Fruit fly (Drosophila melanogaster): Measurements from ENCODE around the gene COX7AL2.
A peak's percentile ranks its signal among the peaks of the same experiment; 100 is the strongest.

Gene COX7AL2

DNA sequence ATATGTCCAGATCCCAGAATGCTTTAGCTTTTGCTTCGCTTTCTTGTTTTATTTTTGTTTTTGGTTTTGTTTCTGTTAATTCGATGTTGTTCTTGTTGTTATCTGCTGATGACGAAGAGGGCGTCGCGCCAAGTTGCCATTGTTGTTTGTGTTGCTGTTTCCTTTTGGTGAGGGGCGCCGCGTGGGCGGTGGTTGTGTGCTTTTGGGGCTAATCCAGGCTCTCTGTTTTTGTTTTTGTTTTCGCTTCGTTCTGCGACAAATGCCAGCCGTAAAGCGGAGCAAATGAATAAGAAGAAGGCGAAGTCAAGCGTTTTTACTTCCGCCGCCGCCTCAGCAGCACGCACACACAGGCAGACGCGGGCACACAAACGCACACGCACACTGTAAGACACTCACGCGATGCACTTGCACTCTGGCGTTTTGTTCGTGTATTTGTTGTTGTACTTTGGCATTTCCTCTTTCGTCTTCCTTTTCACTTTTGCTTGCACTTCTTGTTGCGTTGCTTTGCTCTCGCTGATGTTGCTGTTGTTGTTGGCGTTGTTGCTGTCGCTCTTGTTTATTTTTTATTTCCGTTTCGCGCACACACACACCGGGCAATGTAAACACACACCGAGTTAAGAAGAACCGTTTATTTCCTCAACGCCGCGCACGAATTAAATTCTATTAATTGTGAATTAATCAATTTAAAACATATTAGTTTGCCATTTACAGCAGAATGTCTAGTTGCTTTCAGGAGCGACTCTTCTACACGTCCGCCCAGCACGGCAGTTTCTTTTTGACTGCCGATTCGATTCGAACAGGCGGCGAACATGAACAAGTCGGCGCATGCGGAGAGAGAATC is 19.5 kb downstream of the COX7AL2 start, which contains the start of gene aop:
aop (minus strand) TSS at position 786 of the 841 bp plus-strand sequence.
- no peak for TF ChIP-seq EcR (GFP tag; optimal IDR thresholded peaks at IDR 0.05)
- TF ChIP-seq pan (optimal IDR thresholded peaks at IDR 0.05) = no peak
- no peak for TF ChIP-seq CG8478 (optimal IDR thresholded peaks at IDR 0.05)
- no peak for TF ChIP-seq Dll (optimal IDR thresholded peaks at IDR 0.05)
- no peak for TF ChIP-seq usp (GFP tag; optimal IDR thresholded peaks at IDR 0.05)
- no peak for TF ChIP-seq psq (optimal IDR thresholded peaks at IDR 0.05)

DNA sequence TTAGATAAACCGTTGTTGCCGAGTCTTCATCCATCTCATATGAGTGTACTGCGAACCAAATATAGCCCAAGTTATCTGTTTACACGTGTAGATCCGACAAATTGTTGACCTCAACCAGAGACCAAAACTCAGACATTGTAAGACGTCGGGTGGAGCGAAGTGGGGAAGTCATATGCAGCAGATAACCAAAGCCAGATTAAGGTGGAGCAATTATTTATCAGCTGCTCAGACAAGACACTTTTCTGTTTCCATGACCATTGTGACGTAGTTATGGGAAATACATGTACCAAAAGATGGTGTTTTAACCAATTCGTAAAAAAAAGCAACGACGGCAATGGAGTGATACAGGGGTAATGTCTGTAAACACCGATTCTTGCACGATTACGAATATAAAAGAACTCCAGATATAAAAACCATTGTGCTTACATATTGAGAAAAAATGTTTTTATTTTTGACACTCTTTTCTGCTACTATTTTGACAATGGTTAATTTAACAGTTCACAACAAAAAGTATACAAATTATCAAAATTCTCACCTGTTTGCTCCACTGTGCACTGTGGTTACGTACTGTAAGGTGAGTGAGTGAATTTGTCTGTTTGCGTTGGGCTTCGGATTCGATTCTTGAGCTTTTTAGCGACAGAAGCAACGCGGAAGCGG is 20.3 kb downstream of the COX7AL2 start:
- TF ChIP-seq usp (GFP tag; optimal IDR thresholded peaks at IDR 0.05) (no peak), pan (optimal IDR thresholded peaks at IDR 0.05) (no peak), EcR (GFP tag; optimal IDR thresholded peaks at IDR 0.05) (no peak)

DNA sequence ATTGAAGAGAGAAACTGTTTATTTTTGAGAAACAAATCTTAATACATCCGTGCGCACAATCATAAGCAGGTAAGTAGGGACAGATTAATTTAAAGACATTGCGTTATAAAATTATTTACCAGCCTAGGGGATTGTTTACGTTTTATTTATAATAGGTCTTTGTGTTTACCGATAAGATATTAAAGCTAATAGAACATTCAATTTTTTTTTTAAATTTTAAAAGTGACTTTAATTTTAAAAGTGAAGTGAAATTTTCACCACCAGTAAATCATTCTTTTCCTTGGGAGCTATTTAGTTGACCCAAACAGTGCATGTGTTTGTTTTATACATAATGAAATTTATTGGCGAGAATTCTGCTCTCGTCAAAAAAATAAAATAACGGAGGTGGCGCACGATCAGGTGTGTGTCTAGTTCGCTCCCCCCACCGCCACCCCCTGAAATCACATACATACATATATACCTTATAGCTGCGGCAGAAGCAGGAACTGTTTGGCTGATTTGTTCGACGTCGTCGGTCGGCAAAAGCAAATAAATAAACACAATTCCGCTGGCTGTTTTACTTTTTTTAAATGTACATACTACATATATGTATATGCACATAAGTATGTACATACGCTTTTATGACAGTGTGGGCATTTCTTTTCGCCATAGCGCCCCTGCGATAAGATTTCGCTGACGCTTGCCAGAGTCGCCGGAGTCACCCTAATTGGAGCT is 21.6 kb downstream of the COX7AL2 start:
- no peak for TF ChIP-seq usp (GFP tag; optimal IDR thresholded peaks at IDR 0.05)
- TF ChIP-seq Dll (optimal IDR thresholded peaks at IDR 0.05) = no peak
- TF ChIP-seq pan (optimal IDR thresholded peaks at IDR 0.05) = no peak
- TF ChIP-seq CG8478 (optimal IDR thresholded peaks at IDR 0.05) = no peak
- TF ChIP-seq EcR (GFP tag; optimal IDR thresholded peaks at IDR 0.05) = no peak
- TF ChIP-seq psq (optimal IDR thresholded peaks at IDR 0.05) = no peak

DNA sequence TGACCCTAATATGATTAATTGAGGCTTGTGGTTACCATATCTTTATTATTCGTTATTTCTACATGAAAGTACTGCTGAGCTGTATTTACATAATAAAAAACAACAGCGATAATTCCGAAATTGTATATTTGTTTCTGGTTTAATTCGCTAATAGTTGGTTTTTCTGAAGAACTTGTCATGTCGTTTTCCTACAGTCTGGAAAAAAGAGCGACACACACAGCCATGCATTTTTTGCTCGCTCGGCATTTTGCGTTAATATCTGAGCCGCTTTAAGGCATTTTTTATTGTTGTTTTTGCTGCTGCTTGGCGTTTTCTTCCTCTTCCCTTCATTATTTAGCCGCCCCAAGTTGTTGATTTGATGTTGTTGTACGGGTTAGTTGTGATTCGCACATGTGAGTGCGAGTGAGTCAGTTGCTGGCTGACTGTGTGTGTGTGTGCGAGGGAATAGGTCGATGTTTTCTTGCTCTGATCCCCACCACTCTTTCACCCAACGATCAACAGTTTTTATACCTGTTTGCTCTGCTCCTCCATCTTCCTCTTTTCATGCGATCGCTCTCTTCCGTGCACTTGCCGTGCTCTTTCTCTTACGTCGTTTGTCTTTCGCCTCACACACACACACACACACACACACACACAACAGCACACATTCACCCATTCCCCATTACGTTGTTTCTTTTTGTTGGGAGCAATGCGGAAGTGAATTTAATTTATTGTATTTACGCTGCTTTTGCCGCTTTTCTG is 22.5 kb downstream of the COX7AL2 start:
- TF ChIP-seq Dll (optimal IDR thresholded peaks at IDR 0.05) (no peak), psq (optimal IDR thresholded peaks at IDR 0.05) (no peak), EcR (GFP tag; optimal IDR thresholded peaks at IDR 0.05) (peak; percentile 56 to 73), CG8478 (optimal IDR thresholded peaks at IDR 0.05) (peak; percentile 24), usp (GFP tag; optimal IDR thresholded peaks at IDR 0.05) (no peak), pan (optimal IDR thresholded peaks at IDR 0.05) (no peak)

DNA sequence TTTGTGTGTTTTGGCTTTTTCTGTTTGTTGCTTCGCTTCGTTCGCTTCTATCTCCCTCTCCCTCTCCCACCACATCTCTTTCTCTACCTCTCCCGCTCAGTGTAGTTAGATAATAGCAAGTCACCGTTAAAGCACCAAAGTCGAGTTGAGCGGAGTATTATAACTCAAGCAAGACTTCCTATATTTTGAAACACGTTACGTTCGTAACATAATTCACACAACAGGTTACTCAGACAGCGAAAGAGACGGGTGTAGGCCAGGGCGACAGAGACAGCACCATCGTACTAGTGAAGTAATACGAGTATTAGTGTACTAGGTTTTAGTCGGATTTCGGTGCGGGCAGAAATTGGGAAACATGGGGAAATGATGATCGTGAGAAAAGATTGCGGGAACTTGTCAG is 24.1 kb downstream of the COX7AL2 start:
- TF ChIP-seq Dll (optimal IDR thresholded peaks at IDR 0.05) (no peak), CG8478 (optimal IDR thresholded peaks at IDR 0.05) (no peak), psq (optimal IDR thresholded peaks at IDR 0.05) (no peak), EcR (GFP tag; optimal IDR thresholded peaks at IDR 0.05) (no peak), usp (GFP tag; optimal IDR thresholded peaks at IDR 0.05) (no peak), pan (optimal IDR thresholded peaks at IDR 0.05) (no peak)

DNA sequence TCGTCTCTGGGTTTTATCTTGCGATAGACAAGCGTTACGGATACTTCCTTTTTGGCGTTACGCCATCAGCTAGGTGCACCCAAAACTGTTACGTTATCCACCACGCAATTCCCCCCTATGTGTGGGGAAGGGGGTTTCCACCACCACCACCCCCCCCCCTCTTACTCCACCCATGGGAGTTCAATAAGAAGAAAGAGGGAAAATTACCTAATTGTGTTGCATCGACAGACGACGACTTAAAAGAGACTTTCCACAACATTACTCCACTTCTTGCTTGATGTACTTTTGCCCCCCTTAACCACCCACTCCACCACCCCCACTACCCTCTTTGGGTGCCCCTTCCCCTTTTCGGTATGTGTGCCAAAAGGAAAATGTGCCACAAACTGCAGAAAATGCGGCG is 24.5 kb downstream of the COX7AL2 start:
- no peak for TF ChIP-seq Dll (optimal IDR thresholded peaks at IDR 0.05)
- no peak for TF ChIP-seq pan (optimal IDR thresholded peaks at IDR 0.05)
- no peak for TF ChIP-seq EcR (GFP tag; optimal IDR thresholded peaks at IDR 0.05)

DNA sequence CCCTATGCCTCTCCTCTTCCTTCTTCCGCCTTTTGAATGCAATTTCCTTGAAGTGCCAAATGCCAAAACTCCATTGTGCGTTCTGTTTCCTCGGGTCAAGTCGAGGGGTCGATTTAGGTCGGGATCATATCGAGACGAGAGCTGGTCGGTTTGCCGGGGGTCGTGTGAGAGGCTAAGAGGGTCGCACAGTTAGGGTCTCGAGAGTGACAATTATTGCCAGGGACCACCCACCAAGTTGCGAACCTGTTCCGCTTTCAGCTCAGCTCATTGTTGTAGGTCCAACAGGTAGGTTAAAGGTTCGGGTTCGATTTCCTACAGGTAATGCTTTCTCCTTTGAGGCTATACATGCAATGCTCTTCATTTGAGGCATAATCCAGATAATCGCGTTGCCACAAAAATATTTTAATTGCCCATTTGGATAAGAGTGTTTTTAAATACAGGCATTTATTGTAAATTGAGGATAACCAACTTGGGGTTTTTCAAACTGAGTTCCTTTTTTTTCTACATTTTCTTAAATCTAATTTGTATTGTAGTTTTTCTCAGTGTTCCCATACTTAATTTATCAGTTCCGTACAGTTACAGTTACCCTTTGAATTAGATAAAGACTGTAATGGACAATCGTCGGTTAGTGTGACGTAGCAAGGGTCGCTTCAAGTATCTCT is 25.1 kb downstream of the COX7AL2 start:
- TF ChIP-seq pan (optimal IDR thresholded peaks at IDR 0.05) (no peak), CG8478 (optimal IDR thresholded peaks at IDR 0.05) (no peak), psq (optimal IDR thresholded peaks at IDR 0.05) (no peak), Dll (optimal IDR thresholded peaks at IDR 0.05) (no peak), usp (GFP tag; optimal IDR thresholded peaks at IDR 0.05) (no peak), EcR (GFP tag; optimal IDR thresholded peaks at IDR 0.05) (no peak)

DNA sequence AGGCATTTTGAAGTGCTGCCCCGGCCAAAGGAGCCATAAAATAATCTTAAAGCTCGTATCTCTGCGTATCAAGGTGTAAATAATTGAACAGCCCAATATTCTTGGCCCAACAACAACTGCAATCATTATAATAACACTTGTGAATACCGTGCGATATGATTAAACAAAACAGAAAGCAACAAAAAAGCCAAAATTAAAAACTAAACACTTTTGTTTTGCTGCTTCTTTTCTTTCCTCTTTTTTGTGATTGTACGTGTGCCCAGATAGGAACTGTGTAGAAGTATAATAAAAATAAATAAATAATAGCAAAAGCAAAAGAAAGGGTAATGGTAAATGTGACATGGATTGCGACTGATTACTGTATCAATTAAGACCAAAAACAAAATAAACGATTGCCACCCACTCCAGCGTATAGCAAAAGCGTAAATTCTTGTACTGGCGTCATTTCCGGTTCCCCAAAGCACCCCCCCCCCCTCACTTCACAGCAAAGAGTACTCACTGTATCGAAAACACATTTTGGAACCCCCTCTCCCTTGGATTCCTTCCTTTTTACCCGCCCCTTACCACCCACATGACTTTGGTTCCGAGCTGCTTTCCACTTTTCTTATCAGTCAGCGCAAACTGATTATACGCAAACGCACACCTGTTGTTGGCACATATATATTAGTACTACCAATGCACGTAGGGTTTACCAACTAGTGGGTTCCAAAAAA is 26.2 kb downstream of the COX7AL2 start:
- TF ChIP-seq CG8478 (optimal IDR thresholded peaks at IDR 0.05) = no peak
- no peak for TF ChIP-seq Dll (optimal IDR thresholded peaks at IDR 0.05)
- TF ChIP-seq pan (optimal IDR thresholded peaks at IDR 0.05) = no peak
- TF ChIP-seq EcR (GFP tag; optimal IDR thresholded peaks at IDR 0.05) = no peak

DNA sequence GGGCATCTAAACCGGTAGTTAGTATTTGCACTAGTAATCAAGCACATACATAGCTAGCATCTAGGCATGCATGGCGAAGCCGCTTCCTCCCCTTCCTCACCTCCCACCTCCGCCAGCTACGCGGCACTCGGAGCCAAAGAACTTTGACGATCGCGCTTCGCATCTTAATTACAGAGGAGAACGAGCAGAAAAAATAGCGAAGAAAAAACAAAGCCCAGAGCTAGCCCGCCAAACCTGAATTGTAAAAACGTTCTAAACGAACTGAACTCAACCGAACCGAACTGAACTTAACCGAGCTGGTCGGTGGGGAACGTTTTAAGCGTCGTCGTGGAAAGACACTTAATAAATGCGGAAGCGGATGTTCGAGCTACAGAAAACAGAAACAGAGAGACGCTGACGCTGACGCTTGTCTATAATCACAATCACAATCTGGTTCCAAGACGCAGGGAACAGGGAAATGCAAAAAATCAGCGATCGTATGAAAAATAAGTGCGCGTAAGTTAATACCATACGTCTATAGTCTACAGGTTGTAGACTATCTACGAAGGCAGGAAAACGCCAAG is 28.7 kb downstream of the COX7AL2 start:
- no peak for TF ChIP-seq CG8478 (optimal IDR thresholded peaks at IDR 0.05)
- peak in 1 of 2 experiments; percentile 79 for TF ChIP-seq EcR (GFP tag; optimal IDR thresholded peaks at IDR 0.05)

DNA sequence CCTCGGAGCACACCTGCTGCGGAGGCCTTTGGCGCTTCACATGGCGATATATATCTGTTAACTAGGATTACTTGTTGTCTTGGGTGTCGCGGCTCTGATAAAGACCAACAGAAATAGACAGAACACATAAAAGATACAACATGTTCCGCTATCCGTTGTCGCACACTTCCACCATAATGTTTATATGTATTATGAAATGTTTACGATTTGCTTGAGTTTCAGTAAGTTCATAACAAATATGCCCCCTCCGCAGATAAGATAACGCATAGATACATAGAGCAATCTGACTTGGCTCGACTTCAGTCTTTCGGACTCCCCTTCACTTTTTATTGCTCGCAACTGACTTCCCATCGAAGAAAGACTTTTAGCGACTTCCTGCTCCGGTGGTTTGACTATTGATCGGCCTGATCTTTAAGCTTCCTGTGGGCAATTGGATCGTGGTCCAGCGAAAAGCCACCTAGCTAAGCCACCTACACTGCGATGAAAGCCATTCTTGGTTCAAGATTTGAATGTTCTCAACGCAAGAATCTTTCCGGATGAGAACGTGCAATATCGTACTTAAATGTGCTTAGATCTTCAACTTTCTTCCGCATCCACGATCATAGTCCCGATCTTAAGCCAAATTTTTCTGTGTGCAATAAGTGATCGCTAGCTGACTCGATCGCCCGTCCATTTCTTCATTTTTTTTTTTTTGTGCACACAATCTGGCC is 29.4 kb downstream of the COX7AL2 start:
- TF ChIP-seq psq (optimal IDR thresholded peaks at IDR 0.05) (no peak), pan (optimal IDR thresholded peaks at IDR 0.05) (no peak), EcR (GFP tag; optimal IDR thresholded peaks at IDR 0.05) (no peak), CG8478 (optimal IDR thresholded peaks at IDR 0.05) (no peak), Dll (optimal IDR thresholded peaks at IDR 0.05) (no peak), usp (GFP tag; optimal IDR thresholded peaks at IDR 0.05) (no peak)
